Worm (Caenorhabditis elegans): ENCODE measurements around the gene lact-8.

DNA sequence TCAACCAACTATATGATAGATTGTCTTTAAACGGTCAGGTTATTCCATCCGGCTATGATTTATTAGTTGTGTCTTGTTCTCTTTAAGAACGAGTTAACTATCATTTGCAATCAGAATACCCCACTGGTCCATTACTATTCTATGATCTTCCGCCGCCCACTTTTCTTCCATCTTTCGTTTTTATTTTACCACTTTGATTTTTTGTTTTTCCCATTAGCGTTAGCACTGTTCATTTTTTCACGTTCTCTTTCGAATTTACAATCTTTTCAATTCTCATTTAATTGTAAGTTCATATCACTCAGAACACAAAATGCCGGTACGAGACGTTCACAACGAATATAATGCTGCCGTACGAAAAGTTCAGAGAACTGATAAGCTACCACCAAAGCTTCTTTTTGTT, 39.6 kb downstream of the lact-8 start, which contains the start of gene T04C12.7:
- TF ChIP-seq tbx-11 (GFP tag; IDR thresholded peaks at IDR 0.05) (no peak), flt-1 (GFP tag; IDR thresholded peaks at IDR 0.05) (no peak), tbx-37 (GFP tag; conservative IDR thresholded peaks at IDR 0.05) (no peak), ama-1 (optimal IDR thresholded peaks at IDR 0.05) (no peak), scrt-1 (GFP tag; IDR thresholded peaks at IDR 0.05) (no peak)

All from whole organism, early embryonic.